Worm (Caenorhabditis elegans) whole organism, late embryonic: Measurements from ENCODE around the gene snr-6.

Experiments
- K02D7.2 ChIP-seq: sonication (generic microtip); optimal IDR thresholded peaks from 2 replicates; lab custom pipeline; 2017; ENCODE audit warnings: mild to moderate bottlenecking, missing genetic modification characterization, missing compliant biosample characterization
- ahr-1 ChIP-seq: sonication (generic microtip); optimal IDR thresholded peaks from 2 replicates; lab custom pipeline; 2016; ENCODE audit warnings: missing genetic modification characterization, missing compliant biosample characterization
- ama-1 ChIP-seq: fragments of 150-350 bp; optimal IDR thresholded peaks from 2 replicates; lab custom pipeline; 2014
- ceh-14 ChIP-seq: sonication (generic microtip); optimal IDR thresholded peaks from 2 replicates; lab custom pipeline; 2016; ENCODE audit warnings: missing genotype, missing genetic modification characterization, missing compliant biosample characterization
- ceh-18 ChIP-seq: sonication (generic microtip); optimal IDR thresholded peaks from 2 replicates; lab custom pipeline; 2016; ENCODE audit warnings: missing genetic modification characterization, missing compliant biosample characterization
- ceh-19 ChIP-seq: fragments of 200-800 bp; sonication (Bioruptor generic); optimal IDR thresholded peaks from 2 replicates; lab custom pipeline; 2018; ENCODE audit warnings: mild to moderate bottlenecking, missing genetic modification characterization, missing compliant biosample characterization
- ceh-2 ChIP-seq: sonication (generic microtip); optimal IDR thresholded peaks from 2 replicates; lab custom pipeline; 2016; ENCODE audit warnings: missing genotype, missing genetic modification characterization, missing compliant biosample characterization
- ceh-22 ChIP-seq: sonication (generic microtip); optimal IDR thresholded peaks from 2 replicates; lab custom pipeline; 2017; ENCODE audit warnings: missing biosample characterization, missing genetic modification characterization
- ceh-24 ChIP-seq: sonication (generic microtip); optimal IDR thresholded peaks from 2 replicates; lab custom pipeline; 2016; ENCODE audit warnings: mild to moderate bottlenecking, missing genetic modification characterization, missing compliant biosample characterization
- ceh-31 ChIP-seq: sonication (generic microtip); optimal IDR thresholded peaks from 2 replicates; lab custom pipeline; 2016; ENCODE audit warnings: missing genetic modification characterization, missing compliant biosample characterization
- ceh-34 ChIP-seq: sonication (generic microtip); optimal IDR thresholded peaks from 2 replicates; lab custom pipeline; 2016; ENCODE audit warnings: mild to moderate bottlenecking, missing genetic modification characterization, missing compliant biosample characterization
- ceh-45 ChIP-seq: fragments of 200-800 bp; sonication (Bioruptor generic); IDR thresholded peaks from 2 replicates; pipeline ENCODE4 v1.3.6; 2022; ENCODE audit warnings: missing genetic modification reagents, missing genetic modification characterization, missing compliant biosample characterization
- ceh-48 ChIP-seq: sonication (generic microtip); optimal IDR thresholded peaks from 2 replicates; lab custom pipeline; 2016; ENCODE audit warnings: missing genetic modification characterization, inconsistent platforms, missing compliant biosample characterization
- che-1 ChIP-seq: sonication (generic microtip); optimal IDR thresholded peaks from 2 replicates; lab custom pipeline; 2016; ENCODE audit warnings: mild to moderate bottlenecking, missing genetic modification characterization, missing compliant biosample characterization
- dmd-4 ChIP-seq: sonication (generic microtip); optimal IDR thresholded peaks from 2 replicates; lab custom pipeline; 2016; ENCODE audit warnings: borderline replicate concordance, missing genetic modification characterization, missing compliant biosample characterization
- dve-1 ChIP-seq: sonication (generic microtip); optimal IDR thresholded peaks from 2 replicates; lab custom pipeline; 2017; ENCODE audit warnings: antibody characterized with exemption, mild to moderate bottlenecking, missing genetic modification characterization, missing compliant biosample characterization
- elt-4 ChIP-seq: sonication (generic microtip); optimal IDR thresholded peaks from 2 replicates; lab custom pipeline; 2016; ENCODE audit warnings: missing genetic modification characterization, missing compliant biosample characterization
- ets-4 ChIP-seq: sonication (generic microtip); optimal IDR thresholded peaks from 2 replicates; lab custom pipeline; 2016; ENCODE audit warnings: missing genetic modification characterization, missing compliant biosample characterization
- fax-1 ChIP-seq: sonication (generic microtip); optimal IDR thresholded peaks from 2 replicates; lab custom pipeline; 2016; ENCODE audit warnings: missing genotype, missing genetic modification characterization, missing compliant biosample characterization
- fkh-6 ChIP-seq: sonication (generic microtip); optimal IDR thresholded peaks from 2 replicates; lab custom pipeline; 2016; ENCODE audit warnings: missing genetic modification characterization, missing compliant biosample characterization
- hlh-13 ChIP-seq: fragments of 200-800 bp; sonication (Bioruptor generic); optimal IDR thresholded peaks from 2 replicates; lab custom pipeline; 2018; ENCODE audit warnings: mild to moderate bottlenecking, missing genetic modification characterization, missing compliant biosample characterization
- hlh-15 ChIP-seq: sonication (generic microtip); optimal IDR thresholded peaks from 2 replicates; lab custom pipeline; 2016; ENCODE audit warnings: missing genetic modification characterization, missing compliant biosample characterization
- hlh-30 ChIP-seq: sonication (generic microtip); optimal IDR thresholded peaks from 2 replicates; lab custom pipeline; 2017; ENCODE audit warnings: antibody characterized with exemption, missing genetic modification characterization, missing compliant biosample characterization; ENCODE audit not compliant: insufficient read depth
- lim-6 ChIP-seq: sonication (generic microtip); optimal IDR thresholded peaks from 2 replicates; lab custom pipeline; 2016; ENCODE audit warnings: missing genetic modification characterization, missing compliant biosample characterization
- lin-11 ChIP-seq: fragments of 200-800 bp; sonication (Bioruptor generic); optimal IDR thresholded peaks from 2 replicates; lab custom pipeline; 2018; ENCODE audit warnings: mild to moderate bottlenecking, missing genetic modification characterization, missing compliant biosample characterization
- mec-3 ChIP-seq: sonication (generic microtip); optimal IDR thresholded peaks from 2 replicates; lab custom pipeline; 2016; ENCODE audit warnings: borderline replicate concordance, missing genetic modification characterization, missing compliant biosample characterization
- nhr-11 ChIP-seq: fragments of 150-350 bp; optimal IDR thresholded peaks from 2 replicates; lab custom pipeline; 2014; ENCODE audit warnings: missing biosample characterization, missing genetic modification characterization
- nhr-232 ChIP-seq: sonication (generic microtip); optimal IDR thresholded peaks from 2 replicates; lab custom pipeline; 2016; ENCODE audit warnings: missing genetic modification characterization, missing compliant biosample characterization
- pax-1 ChIP-seq: fragments of 150-350 bp; optimal IDR thresholded peaks from 2 replicates; lab custom pipeline; 2014; ENCODE audit warnings: missing biosample characterization, missing genetic modification characterization
- pha-2 ChIP-seq: sonication (generic microtip); optimal IDR thresholded peaks from 2 replicates; lab custom pipeline; 2017; ENCODE audit warnings: mild to moderate bottlenecking, missing genetic modification characterization, missing compliant biosample characterization
- pros-1 ChIP-seq: fragments of 150-350 bp; optimal IDR thresholded peaks from 2 replicates; lab custom pipeline; 2014; ENCODE audit warnings: missing biosample characterization, missing genetic modification reagents, missing genetic modification characterization
- sdc-2 ChIP-seq: sonication (generic microtip); optimal IDR thresholded peaks from 2 replicates; lab custom pipeline; 2016; ENCODE audit warnings: missing genotype, missing genetic modification characterization, missing compliant biosample characterization
- sox-2 ChIP-seq: fragments of 200-800 bp; sonication (Bioruptor generic); IDR thresholded peaks from 2 replicates; pipeline ENCODE4 v1.3.6; 2022; ENCODE audit warnings: missing genetic modification reagents, missing genetic modification characterization, missing compliant biosample characterization
- sox-4 ChIP-seq: sonication (generic microtip); optimal IDR thresholded peaks from 2 replicates; lab custom pipeline; 2017; ENCODE audit warnings: mild to moderate bottlenecking, missing genetic modification characterization, inconsistent platforms, missing compliant biosample characterization
- syd-9 ChIP-seq: sonication (generic microtip); optimal IDR thresholded peaks from 2 replicates; lab custom pipeline; 2016; ENCODE audit warnings: mild to moderate bottlenecking, missing genetic modification characterization, moderate library complexity, missing compliant biosample characterization
- unc-3 ChIP-seq, 2 experiments: fragments of 200-800 bp in 1 of 2; sonication (Bioruptor generic) in 1 of 2; sonication (generic microtip) in 1 of 2; conservative IDR thresholded peaks in 1 of 2; optimal IDR thresholded peaks in 1 of 2; 2 replicates each; pipeline versions ENCODE4 v1.3.6 to Lab custom; 2016 to 2022; ENCODE audit warnings: missing compliant biosample characterization in 2 of 2, missing genetic modification characterization in 2 of 2, missing genetic modification reagents in 1 of 2
- unc-42 ChIP-seq: sonication (generic microtip); optimal IDR thresholded peaks from 2 replicates; lab custom pipeline; 2016; ENCODE audit warnings: missing genotype, missing genetic modification characterization, missing compliant biosample characterization
- ztf-16 ChIP-seq: sonication (generic microtip); optimal IDR thresholded peaks from 2 replicates; lab custom pipeline; 2017; ENCODE audit warnings: missing genetic modification characterization, missing compliant biosample characterization

snr-6 gene

ce11 chrIII:12469800-12470199 is 40.4 kb upstream of the snr-6 start:
- TF ChIP-seq syd-9 (no peak), hlh-13 (GFP tag; lab: Kevin White, UChicago) (no peak), lin-11 (tag; lab: Kevin White, UChicago) (no peak), dmd-4 (tag; lab: Kevin White, UChicago) (no peak), unc-42 (no peak), hlh-30 (tag; lab: Kevin White, UChicago) (no peak), lim-6 (tag; lab: Kevin White, UChicago) (no peak), ceh-48 (tag; lab: Kevin White, UChicago) (no peak), ceh-45 (GFP tag; lab: Robert Waterston, UW) (no peak), ceh-14 (tag; lab: Kevin White, UChicago) (no peak), fkh-6 (tag; lab: Kevin White, UChicago) (no peak), dve-1 (tag; lab: Kevin White, UChicago) (no peak)

- TF ChIP-seq hlh-13 (GFP tag; lab: Kevin White, UChicago): no peak
- TF ChIP-seq pha-2 (tag; lab: Kevin White, UChicago): no peak
- no peak for TF ChIP-seq ceh-2 (tag; lab: Kevin White, UChicago)
- TF ChIP-seq ceh-45 (GFP tag; lab: Robert Waterston, UW): no peak
Observed at ce11 chrIII:12468869-12469268, 39.4 kb upstream of the snr-6 start, which contains the start of gene Y49E10.29. Y49E10.29 (plus strand) TSS chrIII:12469169.

ce11 chrIII:12466310-12466709 is 36.9 kb upstream of the snr-6 start, which contains the start of gene pstk-1:
pstk-1 (plus strand) TSS chrIII:12466610.
- no peak for TF ChIP-seq ama-1 (lab: Kevin White, UChicago)
- TF ChIP-seq ets-4 (tag; lab: Kevin White, UChicago): no peak
- TF ChIP-seq hlh-13 (GFP tag; lab: Kevin White, UChicago): no peak
- no peak for TF ChIP-seq sox-2 (GFP tag; lab: Robert Waterston, UW)
- TF ChIP-seq ahr-1 (tag; lab: Kevin White, UChicago): no peak
- TF ChIP-seq sdc-2 (tag; lab: Kevin White, UChicago): no peak
- TF ChIP-seq lin-11 (tag; lab: Kevin White, UChicago): no peak
- TF ChIP-seq che-1: no peak
- TF ChIP-seq unc-42: no peak
- TF ChIP-seq pax-1 (tag; lab: Kevin White, UChicago): no peak
- no peak for TF ChIP-seq ceh-34
- TF ChIP-seq nhr-232 (tag; lab: Kevin White, UChicago): no peak
- no peak for TF ChIP-seq fax-1 (tag; lab: Kevin White, UChicago)
- no peak for TF ChIP-seq hlh-30 (tag; lab: Kevin White, UChicago)

ce11 chrIII:12458970-12459369 is 29.5 kb upstream of the snr-6 start:
- TF ChIP-seq unc-3 (GFP tag; conservative IDR thresholded peaks at IDR 0.05; lab: Robert Waterston, UW) (no peak), unc-3 (tag; optimal IDR thresholded peaks at IDR 0.05; lab: Kevin White, UChicago) (no peak)
- TF ChIP-seq, all 69 proteins: peak for 0

ce11 chrIII:12456801-12457647 is 27.6 kb upstream of the snr-6 start, which contains the start of the genes scav-3 and Y49E10.21:
scav-3 (minus strand) TSS chrIII:12456850.
Y49E10.21 (plus strand) TSS chrIII:12457597.
- TF ChIP-seq ceh-48 (tag; lab: Kevin White, UChicago): no peak
- no peak for TF ChIP-seq K02D7.2
- TF ChIP-seq unc-42: no peak
- TF ChIP-seq pax-1 (tag; lab: Kevin White, UChicago): no peak
- no peak for TF ChIP-seq fax-1 (tag; lab: Kevin White, UChicago)
- no peak for TF ChIP-seq ceh-24 (tag; lab: Kevin White, UChicago)
- TF ChIP-seq ceh-18 (tag; lab: Kevin White, UChicago): no peak
- TF ChIP-seq ztf-16 (tag; lab: Kevin White, UChicago): no peak
- TF ChIP-seq hlh-30 (tag; lab: Kevin White, UChicago): peak; percentile 75
- no peak for TF ChIP-seq hlh-15 (tag; lab: Kevin White, UChicago)
- no peak for TF ChIP-seq syd-9
- no peak for TF ChIP-seq mec-3
- peak; percentile 43 for TF ChIP-seq ets-4 (tag; lab: Kevin White, UChicago)
- TF ChIP-seq ceh-19 (GFP tag; lab: Kevin White, UChicago): no peak
- no peak for TF ChIP-seq ceh-2 (tag; lab: Kevin White, UChicago)
- no peak for TF ChIP-seq hlh-13 (GFP tag; lab: Kevin White, UChicago)
- TF ChIP-seq ceh-22 (tag; lab: Kevin White, UChicago): no peak
- TF ChIP-seq lin-11 (tag; lab: Kevin White, UChicago): no peak
- no peak for TF ChIP-seq lim-6 (tag; lab: Kevin White, UChicago)
- TF ChIP-seq ceh-31 (tag; lab: Kevin White, UChicago): peak; percentile 37
- no peak for TF ChIP-seq elt-4 (tag; lab: Kevin White, UChicago)
- no peak for TF ChIP-seq che-1
- no peak for TF ChIP-seq nhr-11 (tag; lab: Kevin White, UChicago)
- no peak for TF ChIP-seq ahr-1 (tag; lab: Kevin White, UChicago)
- TF ChIP-seq sox-4 (tag; lab: Kevin White, UChicago): no peak
- TF ChIP-seq pros-1 (tag; lab: Kevin White, UChicago): no peak
